Worm (Caenorhabditis elegans): ENCODE results near the gene aqp-4.

DNA sequence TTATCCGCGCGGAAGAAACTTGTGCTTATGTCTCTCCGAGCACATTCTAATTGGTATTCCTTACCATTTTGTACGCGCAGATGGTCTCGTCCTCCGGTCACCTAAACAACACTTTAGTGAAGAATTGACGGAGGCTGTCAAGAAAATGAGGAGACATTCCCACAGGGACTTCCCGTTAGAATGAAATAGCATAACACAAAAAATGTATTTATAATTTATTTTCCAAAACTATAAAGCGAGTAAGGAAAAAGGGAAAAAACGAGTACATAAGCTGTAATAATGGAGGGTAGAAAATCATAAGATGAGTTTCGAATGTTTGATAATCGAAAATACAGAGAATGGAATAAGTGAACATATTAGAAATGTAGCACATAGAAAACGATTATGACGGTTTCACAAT, 38.4 kb downstream of the aqp-4 start, which contains the start of gene F46B6.12:
- TF ChIP-seq sea-1 (GFP tag; conservative IDR thresholded peaks at IDR 0.05): no peak
- no peak for TF ChIP-seq hnd-1 (tag; optimal IDR thresholded peaks at IDR 0.05)
- TF ChIP-seq hmg-4 (GFP tag; optimal IDR thresholded peaks at IDR 0.05): no peak
- TF ChIP-seq hmbx-1 (tag; optimal IDR thresholded peaks at IDR 0.05): no peak
- no peak for TF ChIP-seq ceh-13 (GFP tag; optimal IDR thresholded peaks at IDR 0.05)
- no peak for TF ChIP-seq flt-1 (GFP tag; IDR thresholded peaks at IDR 0.05)

Data from whole organism, early embryonic.